Worm (Caenorhabditis elegans) whole organism, mixed stage, embryonic: ENCODE measurements around the gene him-4.

Experiments used
- bed-3 ChIP-seq: fragments of 200-800 bp; sonication (Bioruptor generic); optimal IDR thresholded peaks from 3 replicates; lab custom pipeline; 2018; ENCODE audit warnings: mild to moderate bottlenecking, missing genetic modification characterization, moderate library complexity, missing compliant biosample characterization
- blmp-1 ChIP-seq: fragments of 150-350 bp; optimal IDR thresholded peaks from 2 replicates; lab custom pipeline; 2014; ENCODE audit warnings: missing biosample characterization, missing genetic modification characterization
- elt-1 ChIP-seq: sonication (generic microtip); optimal IDR thresholded peaks from 2 replicates; lab custom pipeline; 2017; ENCODE audit warnings: missing genetic modification characterization, mild to moderate bottlenecking, missing compliant biosample characterization, antibody characterized with exemption, moderate library complexity, borderline replicate concordance; ENCODE audit not compliant: insufficient read depth
- elt-3 ChIP-seq: fragments of 150-350 bp; optimal IDR thresholded peaks from 2 replicates; lab custom pipeline; 2014; ENCODE audit warnings: missing biosample characterization, missing genetic modification characterization
- lin-13 ChIP-seq: fragments of 150-350 bp; optimal IDR thresholded peaks from 2 replicates; lab custom pipeline; 2014; ENCODE audit warnings: missing biosample characterization, missing genetic modification characterization
- nhr-2 ChIP-seq: fragments of 150-350 bp; optimal IDR thresholded peaks from 2 replicates; lab custom pipeline; 2014; ENCODE audit warnings: missing biosample characterization, missing genetic modification characterization
- nhr-237 ChIP-seq: fragments of 150-350 bp; optimal IDR thresholded peaks from 2 replicates; lab custom pipeline; 2014; ENCODE audit warnings: missing biosample characterization, missing genetic modification characterization
- pha-4 ChIP-seq: fragments of 150-350 bp; optimal IDR thresholded peaks from 2 replicates; lab custom pipeline; 2018; ENCODE audit warnings: missing biosample characterization, missing genetic modification reagents, missing genetic modification characterization
- sem-2 ChIP-seq: fragments of 200-800 bp; sonication (Bioruptor generic); optimal IDR thresholded peaks from 2 replicates; lab custom pipeline; 2018; ENCODE audit warnings: mild to moderate bottlenecking, missing genetic modification characterization, missing compliant biosample characterization

DNA sequence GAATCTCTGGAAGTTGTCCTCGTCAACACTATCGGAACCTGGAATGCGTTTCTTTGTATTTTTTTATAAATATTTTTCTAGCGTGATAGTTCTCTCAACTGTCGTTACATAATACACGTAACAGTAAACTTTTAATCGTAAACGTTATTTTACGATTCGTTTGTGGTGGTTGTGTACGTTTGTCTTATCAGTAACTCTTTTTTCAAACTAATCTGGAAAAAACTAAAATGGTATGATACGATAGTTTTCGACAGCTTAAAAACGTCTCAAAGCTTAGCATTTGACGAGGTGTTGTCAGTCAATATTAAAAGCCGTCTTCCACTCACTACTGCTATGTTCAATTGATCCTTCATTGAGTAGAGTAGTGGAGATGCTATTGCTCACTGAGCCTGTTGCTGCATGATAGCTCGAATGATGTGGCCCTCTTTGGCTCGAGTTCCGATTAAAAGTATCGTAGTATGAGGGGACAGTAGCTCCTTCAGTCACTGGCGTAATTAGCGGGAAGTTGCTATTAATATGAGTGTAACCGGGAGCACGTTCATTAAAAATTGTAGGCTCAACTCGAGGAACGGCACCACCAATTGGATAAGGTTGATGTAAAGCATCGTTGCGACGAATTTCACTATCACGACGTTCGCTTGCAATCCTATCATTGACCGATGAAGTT, 40.4 kb upstream of the him-4 start:
- TF ChIP-seq nhr-237 (tag; lab: Kevin White, UChicago): no peak
- no peak for TF ChIP-seq bed-3 (GFP tag; lab: Kevin White, UChicago)
- TF ChIP-seq blmp-1 (tag; lab: Kevin White, UChicago): no peak
- TF ChIP-seq sem-2: no peak
- no peak for TF ChIP-seq elt-1
- no peak for TF ChIP-seq lin-13 (tag; lab: Kevin White, UChicago)
- TF ChIP-seq pha-4: no peak
- no peak for TF ChIP-seq elt-3 (tag; lab: Kevin White, UChicago)
- TF ChIP-seq nhr-2 (tag; lab: Kevin White, UChicago): no peak
